Fruit fly (Drosophila melanogaster) whole organism, embryonic: ENCODE measurements around the gene Acp29AB.
A peak's percentile ranks its signal among the peaks of the same experiment; 100 is the strongest.

Experiments used
- Bgb ChIP-seq: fragments of 200-800 bp; sonication (Bioruptor generic); IDR thresholded peaks from 2 replicates; pipeline ENCODE4 v1.3.6; 2022; ENCODE audit warnings: missing biosample characterization, missing genetic modification characterization; ENCODE audit not compliant: partially characterized antibody
- CG10267 ChIP-seq: fragments of 200-800 bp; sonication (Bioruptor generic); optimal IDR thresholded peaks from 2 replicates; lab custom pipeline; 2018; ENCODE audit warnings: missing biosample characterization, mild to moderate bottlenecking, missing genetic modification characterization, moderate library complexity
- CG11504 ChIP-seq: fragments of 200-800 bp; sonication (Bioruptor generic); optimal IDR thresholded peaks from 3 replicates; lab custom pipeline; 2019; ENCODE audit warnings: missing biosample characterization, mild to moderate bottlenecking, missing genetic modification characterization, moderate library complexity
- CG12104 ChIP-seq: fragments of 200-800 bp; sonication (Bioruptor generic); optimal IDR thresholded peaks from 3 replicates; lab custom pipeline; 2016; ENCODE audit warnings: missing biosample characterization, missing genetic modification characterization
- CG13287 ChIP-seq: fragments of 200-800 bp; sonication (Bioruptor generic); IDR thresholded peaks from 2 replicates; pipeline ENCODE4 v1.3.6; 2022; ENCODE audit warnings: missing biosample characterization, missing genetic modification characterization; ENCODE audit not compliant: partially characterized antibody
- CG13775 ChIP-seq: fragments of 200-800 bp; sonication (Bioruptor generic); optimal IDR thresholded peaks from 3 replicates; lab custom pipeline; 2017; ENCODE audit warnings: missing biosample characterization, mild to moderate bottlenecking, missing genetic modification characterization
- CG14710 ChIP-seq: fragments of 200-800 bp; sonication (Bioruptor generic); optimal IDR thresholded peaks from 3 replicates; lab custom pipeline; 2019; ENCODE audit warnings: missing biosample characterization, mild to moderate bottlenecking, missing genetic modification characterization, moderate library complexity
- CG1529 ChIP-seq: fragments of 200-800 bp; sonication (Bioruptor generic); optimal IDR thresholded peaks from 3 replicates; lab custom pipeline; 2018; ENCODE audit warnings: missing biosample characterization, missing genetic modification characterization
- CG17186 ChIP-seq: fragments of 200-800 bp; sonication (Bioruptor generic); optimal IDR thresholded peaks from 3 replicates; lab custom pipeline; 2017; ENCODE audit warnings: missing biosample characterization, missing genetic modification reagents, missing genetic modification characterization
- CG17612 ChIP-seq: fragments of 200-800 bp; sonication (Bioruptor generic); IDR thresholded peaks from 2 replicates; pipeline ENCODE4 v1.3.6; 2022; ENCODE audit warnings: missing biosample characterization, missing genetic modification characterization
- CG17829 ChIP-seq: fragments of 200-800 bp; optimal IDR thresholded peaks from 2 replicates; lab custom pipeline; 2019; ENCODE audit warnings: missing biosample characterization, mild to moderate bottlenecking, missing genetic modification characterization, moderate library complexity
- CG2712 ChIP-seq: fragments of 200-800 bp; optimal IDR thresholded peaks from 3 replicates; lab custom pipeline; 2019; ENCODE audit warnings: missing biosample characterization, mild to moderate bottlenecking, missing genetic modification characterization, moderate library complexity
- CG32767 ChIP-seq: fragments of 200-800 bp; sonication (Bioruptor generic); IDR thresholded peaks from 2 replicates; pipeline ENCODE4 v1.3.6; 2022; ENCODE audit warnings: missing biosample characterization, missing genetic modification characterization
- CG4617 ChIP-seq: fragments of 200-800 bp; sonication (Bioruptor generic); optimal IDR thresholded peaks from 3 replicates; lab custom pipeline; 2016; ENCODE audit warnings: missing biosample characterization, missing genetic modification characterization, borderline replicate concordance
- CG4707 ChIP-seq: fragments of 200-800 bp; sonication (Bioruptor generic); optimal IDR thresholded peaks from 2 replicates; lab custom pipeline; 2018; ENCODE audit warnings: missing biosample characterization, mild to moderate bottlenecking, missing genetic modification characterization, moderate library complexity
- CG8281 ChIP-seq: fragments of 200-800 bp; sonication (Bioruptor generic); optimal IDR thresholded peaks from 2 replicates; lab custom pipeline; 2018; ENCODE audit warnings: missing biosample characterization, mild to moderate bottlenecking, missing genetic modification characterization, moderate library complexity
- CrebB ChIP-seq: fragments of 200-800 bp; sonication (Bioruptor generic); optimal IDR thresholded peaks from 3 replicates; lab custom pipeline; 2018; ENCODE audit warnings: missing biosample characterization, mild to moderate bottlenecking, missing genetic modification characterization
- Dip3 ChIP-seq: fragments of 200-800 bp; sonication (Bioruptor generic); optimal IDR thresholded peaks from 3 replicates; lab custom pipeline; 2016; ENCODE audit warnings: missing biosample characterization, missing genetic modification characterization
- Dll ChIP-seq: fragments of 200-800 bp; sonication (Bioruptor generic); IDR thresholded peaks from 4 replicates; pipeline ENCODE4 v1.3.6; 2022; ENCODE audit warnings: missing biosample characterization, missing genetic modification characterization; ENCODE audit not compliant: partially characterized antibody
- Doc3 ChIP-seq: fragments of 200-800 bp; sonication (Bioruptor generic); IDR thresholded peaks from 3 replicates; pipeline ENCODE4 v1.3.6; 2022; ENCODE audit warnings: missing biosample characterization, missing genetic modification characterization; ENCODE audit not compliant: partially characterized antibody
- Dref ChIP-seq: fragments of 200-800 bp; sonication (Bioruptor generic); IDR thresholded peaks from 2 replicates; pipeline ENCODE4 v1.3.6; 2022; ENCODE audit warnings: missing biosample characterization, missing genetic modification characterization
- Ets97D ChIP-seq: fragments of 200-800 bp; sonication (Bioruptor generic); optimal IDR thresholded peaks from 3 replicates; lab custom pipeline; 2016; ENCODE audit warnings: missing biosample characterization, missing genetic modification characterization
- MBD-R2 ChIP-seq: fragments of 200-800 bp; sonication (Bioruptor generic); IDR thresholded peaks from 2 replicates; pipeline ENCODE4 v1.3.6; 2022; ENCODE audit warnings: missing biosample characterization, missing genetic modification characterization
- MESR4 ChIP-seq: fragments of 200-800 bp; sonication (Bioruptor generic); optimal IDR thresholded peaks from 2 replicates; lab custom pipeline; 2018; ENCODE audit warnings: missing biosample characterization, mild to moderate bottlenecking, missing genetic modification characterization, moderate library complexity
- Opbp ChIP-seq: fragments of 200-800 bp; sonication (Bioruptor generic); IDR thresholded peaks from 3 replicates; pipeline ENCODE4 v1.3.6; 2022; ENCODE audit warnings: missing biosample characterization, missing genetic modification characterization; ENCODE audit not compliant: partially characterized antibody
- Scr ChIP-seq: fragments of 200-800 bp; sonication (Bioruptor generic); IDR thresholded peaks from 2 replicates; pipeline ENCODE4 v1.3.6; 2022; ENCODE audit warnings: missing biosample characterization, missing genetic modification characterization; ENCODE audit not compliant: partially characterized antibody
- Sin3A ChIP-seq: fragments of >200 bp; optimal IDR thresholded peaks from 2 replicates; lab custom pipeline; 2018
- Tbp ChIP-seq: fragments of >200 bp; optimal IDR thresholded peaks from 2 replicates; lab custom pipeline; 2018; ENCODE audit warnings: missing biosample characterization, missing genetic modification characterization
- YL-1 ChIP-seq: fragments of 200-800 bp; sonication (Bioruptor generic); optimal IDR thresholded peaks from 3 replicates; lab custom pipeline; 2017; ENCODE audit warnings: missing biosample characterization, mild to moderate bottlenecking, missing genetic modification characterization
- amos ChIP-seq: fragments of 200-800 bp; sonication (Bioruptor generic); IDR thresholded peaks from 2 replicates; pipeline ENCODE4 v1.3.6; 2022; ENCODE audit warnings: missing biosample characterization, missing genetic modification characterization; ENCODE audit not compliant: partially characterized antibody
- ash1 ChIP-seq: fragments of 200-800 bp; sonication (Bioruptor generic); optimal IDR thresholded peaks from 2 replicates; lab custom pipeline; 2018; ENCODE audit warnings: missing biosample characterization, mild to moderate bottlenecking, missing genetic modification characterization
- ato ChIP-seq: fragments of 200-800 bp; sonication (Bioruptor generic); IDR thresholded peaks from 2 replicates; pipeline ENCODE4 v1.3.6; 2022; ENCODE audit warnings: missing biosample characterization, missing genetic modification characterization; ENCODE audit not compliant: partially characterized antibody
- chinmo ChIP-seq: fragments of 200-800 bp; sonication (Bioruptor generic); IDR thresholded peaks from 4 replicates; pipeline ENCODE4 v1.3.6; 2022; ENCODE audit warnings: missing biosample characterization, missing genetic modification characterization; ENCODE audit not compliant: partially characterized antibody
- dati ChIP-seq: fragments of 200-800 bp; sonication (Bioruptor generic); IDR thresholded peaks from 2 replicates; pipeline ENCODE4 v1.3.6; 2022; ENCODE audit warnings: missing biosample characterization, missing genetic modification characterization
- ems ChIP-seq: fragments of 200-800 bp; sonication (Bioruptor generic); optimal IDR thresholded peaks from 3 replicates; lab custom pipeline; 2016; ENCODE audit warnings: missing biosample characterization, missing genetic modification characterization
- gfzf ChIP-seq: fragments of 200-800 bp; sonication (Bioruptor generic); optimal IDR thresholded peaks from 2 replicates; lab custom pipeline; 2016; ENCODE audit warnings: missing biosample characterization, mild to moderate bottlenecking, missing genetic modification characterization, moderate library complexity
- hbn ChIP-seq: fragments of 200-800 bp; sonication (Bioruptor generic); IDR thresholded peaks from 2 replicates; pipeline ENCODE4 v1.3.6; 2022; ENCODE audit warnings: missing biosample characterization, missing genetic modification characterization; ENCODE audit not compliant: partially characterized antibody
- insv ChIP-seq, 2 experiments: fragments of 200-800 bp; sonication (Bioruptor generic); optimal IDR thresholded peaks; 3 replicates each; lab custom pipeline; 2016 to 2018; ENCODE audit warnings: missing biosample characterization in 2 of 2, missing genetic modification characterization in 2 of 2
- inv ChIP-seq: fragments of 200-800 bp; sonication (Bioruptor generic); IDR thresholded peaks from 2 replicates; pipeline ENCODE4 v1.3.6; 2022; ENCODE audit warnings: missing biosample characterization, missing genetic modification characterization; ENCODE audit not compliant: partially characterized antibody
- lov ChIP-seq, 2 experiments: fragments of 200-800 bp in 1 of 2; fragments of >200 bp in 1 of 2; sonication (Bioruptor generic) in 1 of 2; IDR thresholded peaks in 1 of 2; optimal IDR thresholded peaks in 1 of 2; 2 replicates in 1 of 2; 3 replicates in 1 of 2; pipeline versions ENCODE4 v1.3.6 to Lab custom; 2017 to 2022; ENCODE audit warnings: missing biosample characterization in 1 of 2, missing genetic modification characterization in 1 of 2
- mirr ChIP-seq: fragments of 200-800 bp; sonication (Bioruptor generic); optimal IDR thresholded peaks from 3 replicates; lab custom pipeline; 2018; ENCODE audit warnings: missing biosample characterization, mild to moderate bottlenecking, missing genetic modification characterization
- rib ChIP-seq: fragments of 200-800 bp; sonication (Bioruptor generic); IDR thresholded peaks from 2 replicates; pipeline ENCODE4 v1.3.6; 2022; ENCODE audit warnings: missing biosample characterization, missing genetic modification characterization
- row ChIP-seq: fragments of 200-800 bp; sonication (Bioruptor generic); IDR thresholded peaks from 3 replicates; pipeline ENCODE4 v1.3.6; 2022; ENCODE audit warnings: missing biosample characterization, missing genetic modification characterization
- sens ChIP-seq: fragments of 200-800 bp; sonication (Bioruptor generic); peaks from one replicate; lab custom pipeline; 2016; ENCODE audit warnings: missing biosample characterization, missing genetic modification characterization
- sob ChIP-seq: fragments of 200-800 bp; sonication (Bioruptor generic); IDR thresholded peaks from 2 replicates; pipeline ENCODE4 v1.3.6; 2022; ENCODE audit warnings: missing biosample characterization, missing genetic modification characterization
- stwl ChIP-seq: fragments of 200-800 bp; sonication (Bioruptor generic); optimal IDR thresholded peaks from 3 replicates; lab custom pipeline; 2018; ENCODE audit warnings: missing biosample characterization, mild to moderate bottlenecking, missing genetic modification characterization, moderate library complexity
- tap ChIP-seq: fragments of 200-800 bp; optimal IDR thresholded peaks from 3 replicates; lab custom pipeline; 2019; ENCODE audit warnings: missing biosample characterization, mild to moderate bottlenecking, missing genetic modification characterization, moderate library complexity
- vvl ChIP-seq: fragments of 200-800 bp; sonication (Bioruptor generic); IDR thresholded peaks from 2 replicates; pipeline ENCODE4 v1.3.6; 2022; ENCODE audit warnings: missing biosample characterization, missing genetic modification characterization
- zen ChIP-seq: fragments of 200-800 bp; sonication (Bioruptor generic); optimal IDR thresholded peaks from 3 replicates; lab custom pipeline; 2018; ENCODE audit warnings: missing biosample characterization, mild to moderate bottlenecking, missing genetic modification characterization, moderate library complexity

Acp29AB gene

DNA sequence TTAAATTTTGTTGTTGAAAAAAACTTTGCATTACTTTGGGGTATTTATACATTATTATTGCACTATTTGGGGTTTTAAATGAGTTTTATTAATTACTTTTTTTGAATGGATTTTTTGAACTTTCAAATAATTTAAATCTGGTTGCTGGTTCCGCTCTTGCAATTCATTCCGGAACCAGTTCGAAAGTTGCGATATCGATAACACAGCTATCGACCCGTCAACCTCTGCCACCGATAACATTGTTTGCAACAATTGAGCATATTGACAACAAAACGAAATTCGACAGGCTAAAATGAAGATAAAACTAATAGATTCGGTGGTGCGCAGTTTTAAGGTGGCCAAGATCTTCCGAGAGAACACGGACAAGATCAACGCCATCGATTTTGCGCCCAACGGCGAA is 18.8 kb downstream of the Acp29AB start, which contains the start of gene Wdr82 (continued):
- TF ChIP-seq mirr: no peak
- no peak for TF ChIP-seq Dip3 (GFP tag; lab: Kevin White, UChicago)
- TF ChIP-seq CG11504 (tag; lab: Kevin White, UChicago): peak; percentile 77
- TF ChIP-seq Dll (GFP tag; lab: Robert Waterston, UW): peak; percentile 77
- TF ChIP-seq gfzf (GFP tag; lab: Kevin White, UChicago): no peak
- TF ChIP-seq Opbp: peak; percentile 71; the same call in 2 of the 3 replicates
- TF ChIP-seq sob (GFP tag; lab: Robert Waterston, UW): no peak
- TF ChIP-seq ato (GFP tag; lab: Robert Waterston, UW): peak; percentile 83
- TF ChIP-seq CG17186 (GFP tag; lab: Kevin White, UChicago): no peak
- TF ChIP-seq zen: no peak
- TF ChIP-seq CrebB (tag; lab: Kevin White, UChicago): no peak
- peak; percentile 85 for TF ChIP-seq CG13287 (GFP tag; lab: Robert Waterston, UW)
- TF ChIP-seq row (GFP tag; lab: Robert Waterston, UW): peak; percentile 41; the same call in 1 of the 3 replicates
- TF ChIP-seq Dref (GFP tag; lab: Robert Waterston, UW): peak; percentile 85
- no peak for TF ChIP-seq tap (tag; lab: Kevin White, UChicago)
- peak; percentile 71 for TF ChIP-seq MESR4
- peak; percentile 6 for TF ChIP-seq CG4617 (GFP tag; lab: Kevin White, UChicago)
- no peak for TF ChIP-seq CG4707
- TF ChIP-seq Bgb (GFP tag; lab: Robert Waterston, UW): peak; percentile 68; the same call in 1 of the 2 replicates
- TF ChIP-seq CG2712 (tag; lab: Kevin White, UChicago): peak; percentile 18
- peak; percentile 31 for TF ChIP-seq CG17829 (tag; lab: Kevin White, UChicago)
- peak; percentile 63 for TF ChIP-seq CG8281 (tag; lab: Kevin White, UChicago)
- no peak for TF ChIP-seq rib (GFP tag; lab: Robert Waterston, UW)
- TF ChIP-seq CG32767: no peak
- TF ChIP-seq CG10267 (tag; lab: Kevin White, UChicago): peak; percentile 22
- TF ChIP-seq stwl (tag; lab: Kevin White, UChicago): peak; percentile 86
- no peak for TF ChIP-seq ems (GFP tag; lab: Kevin White, UChicago)
- TF ChIP-seq vvl (GFP tag; lab: Robert Waterston, UW): 0 out of 2 replicates have a peak, but pooled peaks have one; percentile 12
- TF ChIP-seq ash1: no peak
- peak; percentile 75 for TF ChIP-seq Scr (GFP tag; lab: Robert Waterston, UW)
- peak; percentile 83 for TF ChIP-seq chinmo
- no peak for TF ChIP-seq lov (optimal IDR thresholded peaks at IDR 0.05; lab: Kevin White, UChicago)
- no peak for TF ChIP-seq lov (GFP tag; IDR thresholded peaks at IDR 0.05; lab: Robert Waterston, UW)
- peak; percentile 8 for TF ChIP-seq YL-1 (GFP tag; lab: Kevin White, UChicago)
- TF ChIP-seq amos (GFP tag; lab: Robert Waterston, UW): peak; percentile 77
- TF ChIP-seq MBD-R2 (GFP tag; lab: Robert Waterston, UW): peak; percentile 77
- no peak for TF ChIP-seq CG1529 (GFP tag; lab: Kevin White, UChicago)
- peak; percentile 37; the same call in 1 of the 3 replicates for TF ChIP-seq Doc3 (GFP tag; lab: Robert Waterston, UW)
- no peak for TF ChIP-seq CG17612 (GFP tag; lab: Robert Waterston, UW)
- peak; percentile 61 for TF ChIP-seq hbn
- TF ChIP-seq CG12104 (GFP tag; lab: Kevin White, UChicago): no peak
- no peak for TF ChIP-seq CG13775 (GFP tag; lab: Kevin White, UChicago)
- no peak for TF ChIP-seq Tbp (GFP tag; lab: Kevin White, UChicago)
- peak; percentile 82 for TF ChIP-seq sens (GFP tag; lab: Kevin White, UChicago)
- no peak for TF ChIP-seq dati (GFP tag; lab: Robert Waterston, UW)
- no peak for TF ChIP-seq insv (GFP tag; optimal IDR thresholded peaks at IDR 0.05; lab: Kevin White, UChicago)
- TF ChIP-seq Ets97D (GFP tag; lab: Kevin White, UChicago): peak; percentile 7
- TF ChIP-seq Sin3A: peak; percentile 5
- peak; percentile 28 for TF ChIP-seq CG14710
- TF ChIP-seq inv (GFP tag; lab: Robert Waterston, UW): peak; percentile 36; the same call in 1 of the 2 replicates
